Worm (Caenorhabditis elegans): ENCODE data around the gene pho-4.

DNA sequence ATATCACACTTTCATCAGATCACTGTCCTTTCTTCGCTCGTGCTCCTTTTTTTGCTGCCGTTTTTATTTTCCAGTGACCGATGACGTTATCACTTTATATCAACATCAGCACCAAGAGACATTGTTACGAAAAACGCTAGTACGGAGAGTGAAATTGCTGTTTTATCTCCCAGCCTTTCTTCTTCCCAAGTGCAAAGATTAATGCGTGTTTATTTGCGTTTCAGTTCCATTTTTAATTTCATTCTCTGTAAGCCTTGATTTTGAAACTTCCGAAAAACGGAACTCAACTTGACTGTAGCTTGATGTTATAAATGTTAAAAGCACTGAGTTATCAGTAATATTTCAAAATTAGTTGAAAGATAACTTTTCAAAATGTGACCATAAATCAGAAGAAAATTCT, 51.4 kb downstream of the pho-4 start:
- TF ChIP-seq jun-1 (tag; optimal IDR thresholded peaks at IDR 0.05), result no peak
- no peak for TF ChIP-seq fkh-10 (GFP tag; optimal IDR thresholded peaks at IDR 0.05)
- no peak for TF ChIP-seq ama-1 (optimal IDR thresholded peaks at IDR 0.05)
- TF ChIP-seq unc-62 (GFP tag; optimal IDR thresholded peaks at IDR 0.05), result no peak
- TF ChIP-seq lin-13 (GFP tag; optimal IDR thresholded peaks at IDR 0.05), result no peak
